Worm (Caenorhabditis elegans): ENCODE data around the gene tag-191.

DNA sequence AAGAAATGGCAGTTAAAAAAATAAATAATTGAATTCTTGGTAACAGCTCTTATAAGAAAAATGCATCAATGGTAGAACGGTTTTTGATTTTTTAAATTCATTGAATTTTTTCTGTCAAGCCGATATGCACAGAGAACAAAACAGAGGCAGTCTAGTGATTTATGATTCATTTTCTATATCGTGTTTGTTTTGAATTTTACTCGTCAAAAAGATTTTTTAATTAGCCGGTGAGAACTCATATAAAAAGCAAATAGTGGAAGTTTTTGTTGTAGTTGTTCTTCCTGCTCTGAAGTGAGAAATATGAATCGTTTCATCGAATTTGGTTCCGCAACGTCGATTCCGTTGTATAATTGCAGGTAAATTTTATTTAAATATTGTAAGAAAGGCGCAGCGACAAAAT is 23.1 kb upstream of the tag-191 start, which contains the start of gene srt-32:
- TF ChIP-seq fkh-10 (GFP tag; optimal IDR thresholded peaks at IDR 0.05) (no peak), ets-4 (tag; optimal IDR thresholded peaks at IDR 0.05) (no peak), ceh-24 (tag; optimal IDR thresholded peaks at IDR 0.05) (no peak), unc-86 (tag; optimal IDR thresholded peaks at IDR 0.05) (no peak), che-1 (tag; optimal IDR thresholded peaks at IDR 0.05) (no peak), nhr-232 (tag; optimal IDR thresholded peaks at IDR 0.05) (no peak)
